Fruit fly (Drosophila melanogaster): ENCODE data around the gene CG7142.

Gene CG7142

dm6 chr3R:18314824-18315690 lies 35.7 kb upstream of the CG7142 start (continued):
- peak; percentile 7 for TF ChIP-seq Meics (GFP tag; optimal IDR thresholded peaks at IDR 0.05)
- no peak for TF ChIP-seq Sry-δ (GFP tag; optimal IDR thresholded peaks at IDR 0.05)
- 0 out of 3 replicates have a peak, but pooled peaks have one; percentile 34 for TF ChIP-seq Mrtf (GFP tag; IDR thresholded peaks at IDR 0.05)
- TF ChIP-seq Hsf (GFP tag; optimal IDR thresholded peaks at IDR 0.05) = no peak
- TF ChIP-seq kni (GFP tag; optimal IDR thresholded peaks at IDR 0.05) = no peak
- TF ChIP-seq CG9609 (GFP tag; optimal IDR thresholded peaks at IDR 0.05) = peak; percentile 14
- no peak for TF ChIP-seq CG9727 (GFP tag; optimal IDR thresholded peaks at IDR 0.05)
- TF ChIP-seq CG17186 (GFP tag; optimal IDR thresholded peaks at IDR 0.05) = no peak
- TF ChIP-seq sob (GFP tag; IDR thresholded peaks at IDR 0.05) = peak; percentile 38
- TF ChIP-seq sima (GFP tag; optimal IDR thresholded peaks at IDR 0.05) = no peak
- no peak for TF ChIP-seq Bdp1 (GFP tag; optimal IDR thresholded peaks at IDR 0.05)
- no peak for TF ChIP-seq CG4360 (GFP tag; IDR thresholded peaks at IDR 0.05)
- TF ChIP-seq pfk (GFP tag; optimal IDR thresholded peaks at IDR 0.05) = no peak
- no peak for TF ChIP-seq wek (GFP tag; optimal IDR thresholded peaks at IDR 0.05)
- TF ChIP-seq cg (GFP tag; optimal IDR thresholded peaks at IDR 0.05) = no peak
- no peak for TF ChIP-seq slp2 (GFP tag; optimal IDR thresholded peaks at IDR 0.05)
- peak; percentile 59 for TF ChIP-seq CG6854 (GFP tag; optimal IDR thresholded peaks at IDR 0.05)
- TF ChIP-seq Rfx (GFP tag; IDR thresholded peaks at IDR 0.05) = peak; percentile 67
- TF ChIP-seq slbo (GFP tag; IDR thresholded peaks at IDR 0.05) = peak; percentile 54; the same call in 1 of the 2 replicates
- TF ChIP-seq CG8290 (GFP tag; optimal IDR thresholded peaks at IDR 0.05) = no peak
- TF ChIP-seq CG8290 (tag; optimal IDR thresholded peaks at IDR 0.05) = peak in 1 of 2 experiments; percentile 66
- TF ChIP-seq sug (tag; optimal IDR thresholded peaks at IDR 0.05) = no peak
- TF ChIP-seq lmd (GFP tag; IDR thresholded peaks at IDR 0.05) = 0 out of 2 replicates have a peak, but pooled peaks have one; percentile 35
- TF ChIP-seq bcd (GFP tag; optimal IDR thresholded peaks at IDR 0.05) = no peak
- TF ChIP-seq hb (GFP tag; IDR thresholded peaks at IDR 0.05; ENCODE audit: partially characterized antibody) = no peak
- TF ChIP-seq CG3995 (GFP tag; optimal IDR thresholded peaks at IDR 0.05) = no peak
- 0 out of 2 replicates have a peak, but pooled peaks have one; percentile 22 for TF ChIP-seq CG4730 (GFP tag; IDR thresholded peaks at IDR 0.05)
- no peak for TF ChIP-seq aop (GFP tag; IDR thresholded peaks at IDR 0.05)
- TF ChIP-seq Nf-YB (GFP tag; optimal IDR thresholded peaks at IDR 0.05) = no peak
- TF ChIP-seq sens (GFP tag) = peak; percentile 82
- TF ChIP-seq nerfin-2 (GFP tag; IDR thresholded peaks at IDR 0.05; ENCODE audit: partially characterized antibody) = no peak
- 0 out of 2 replicates have a peak, but pooled peaks have one; percentile 19 for TF ChIP-seq esg (GFP tag; conservative IDR thresholded peaks at IDR 0.05)
- TF ChIP-seq zfh1 (GFP tag; IDR thresholded peaks at IDR 0.05) = no peak; the same call in 2 of the 3 replicates
- peak; percentile 5 for TF ChIP-seq vfl (GFP tag; optimal IDR thresholded peaks at IDR 0.05)
- TF ChIP-seq fd64A (GFP tag; optimal IDR thresholded peaks at IDR 0.05) = no peak
- no peak for TF ChIP-seq CG5245 (GFP tag; optimal IDR thresholded peaks at IDR 0.05)
- no peak for TF ChIP-seq tio (GFP tag; optimal IDR thresholded peaks at IDR 0.05)
- no peak; the same call in 3 of the 4 replicates for TF ChIP-seq Gug (GFP tag; IDR thresholded peaks at IDR 0.05)
- TF ChIP-seq Chrac-16 (GFP tag; optimal IDR thresholded peaks at IDR 0.05) = no peak
- TF ChIP-seq YL-1 (GFP tag; optimal IDR thresholded peaks at IDR 0.05) = no peak
- TF ChIP-seq oc (tag; optimal IDR thresholded peaks at IDR 0.05) = no peak
- TF ChIP-seq pum (GFP tag; optimal IDR thresholded peaks at IDR 0.05) = peak; percentile 6
- no peak for TF ChIP-seq hkb (optimal IDR thresholded peaks at IDR 0.05)
- TF ChIP-seq hkb (GFP tag; IDR thresholded peaks at IDR 0.05) = peak; percentile 66
- no peak for TF ChIP-seq gro (GFP tag; optimal IDR thresholded peaks at IDR 0.05)
- no peak for TF ChIP-seq Dfd (GFP tag; optimal IDR thresholded peaks at IDR 0.05)
- TF ChIP-seq crc (GFP tag; optimal IDR thresholded peaks at IDR 0.05) = no peak
- no peak for TF ChIP-seq CG42726 (GFP tag; IDR thresholded peaks at IDR 0.05; ENCODE audit: partially characterized antibody)
- TF ChIP-seq CG17829 (tag; optimal IDR thresholded peaks at IDR 0.05) = no peak
- TF ChIP-seq CG2129 (GFP tag; IDR thresholded peaks at IDR 0.05; ENCODE audit: partially characterized antibody) = no peak
